Worm (Caenorhabditis elegans): ENCODE results near the gene nhr-223.
"Not testable (repeated sequence)": the region's sequence is repeated elsewhere in the genome, so short reads cannot be mapped to it uniquely, and the experiment has no call there.

DNA sequence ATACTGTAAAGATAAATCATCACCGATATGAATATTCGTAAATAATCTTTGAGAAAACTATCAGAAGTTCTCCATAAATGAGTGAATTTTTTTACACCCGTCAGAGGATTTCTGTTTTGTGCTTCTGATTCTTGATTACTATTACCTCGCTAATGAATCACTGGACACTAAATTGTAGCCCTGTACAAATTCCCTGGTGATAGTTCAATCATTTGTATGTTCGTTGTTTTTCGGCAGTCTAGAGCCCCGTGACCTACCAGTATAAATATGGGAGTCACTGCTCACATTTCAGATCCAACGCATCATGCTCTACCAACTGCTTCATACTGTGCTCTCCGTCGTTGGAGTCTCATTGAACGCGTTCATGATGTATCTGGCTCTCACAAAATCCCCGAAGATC lies 6.9 kb downstream of the nhr-223 start, which contains the start of gene srd-27:
- TF ChIP-seq elt-2, snpc-4, elt-3 (tag; optimal IDR thresholded peaks at IDR 0.05): not testable (repeated sequence)
